Worm (Caenorhabditis elegans) whole organism, L1 larva: ENCODE results near the gene elpc-3.
"Not testable (repeated sequence)": the region's sequence is repeated elsewhere in the genome, so short reads cannot be mapped to it uniquely, and the experiment has no call there.

ENCODE experiments used
- egl-27 ChIP-seq, 2 experiments: fragments of 150-350 bp in 1 of 2; sonication (generic microtip); optimal IDR thresholded peaks; 3 replicates each; lab custom pipeline; 2017 to 2018; ENCODE audit warnings: missing biosample characterization in 2 of 2, missing genetic modification characterization in 2 of 2, missing genetic modification reagents in 2 of 2
- elt-3 ChIP-seq, 6 experiments: fragments of 150-350 bp in 1 of 6; sonication (generic microtip); optimal IDR thresholded peaks; 2 replicates each; lab custom pipeline; 2017 to 2018; ENCODE audit warnings: missing biosample characterization in 6 of 6, missing genetic modification characterization in 6 of 6, inconsistent platforms in 1 of 6
- lin-15B ChIP-seq: fragments of 150-350 bp; sonication (generic microtip); optimal IDR thresholded peaks from 3 replicates; lab custom pipeline; 2014; ENCODE audit warnings: missing biosample characterization, missing genetic modification characterization
- nhr-76 ChIP-seq: sonication (generic microtip); optimal IDR thresholded peaks from 2 replicates; lab custom pipeline; 2017; ENCODE audit warnings: missing biosample characterization, missing genetic modification characterization
- skn-1 ChIP-seq: fragments of 150-350 bp; optimal IDR thresholded peaks from 2 replicates; lab custom pipeline; 2014; ENCODE audit warnings: missing biosample characterization, missing genetic modification characterization
- sup-37 ChIP-seq: fragments of 200-800 bp; sonication (Bioruptor generic); optimal IDR thresholded peaks from 2 replicates; lab custom pipeline; 2018; ENCODE audit warnings: mild to moderate bottlenecking, missing genetic modification characterization, missing compliant biosample characterization
- tbx-2 ChIP-seq: sonication (generic microtip); optimal IDR thresholded peaks from 2 replicates; lab custom pipeline; 2016; ENCODE audit warnings: missing genetic modification characterization, missing compliant biosample characterization
- tlp-1 ChIP-seq: fragments of 150-350 bp; optimal IDR thresholded peaks from 2 replicates; lab custom pipeline; 2014; ENCODE audit warnings: missing biosample characterization, missing genetic modification characterization
- unc-62 ChIP-seq: fragments of 150-350 bp; optimal IDR thresholded peaks from 2 replicates; lab custom pipeline; 2014; ENCODE audit warnings: missing biosample characterization, missing genetic modification reagents, missing genetic modification characterization
- ztf-11 ChIP-seq, 2 experiments: sonication (generic microtip); optimal IDR thresholded peaks; 2 replicates each; lab custom pipeline; 2016 to 2017; ENCODE audit warnings: missing genetic modification characterization in 2 of 2, missing biosample characterization in 1 of 2, missing compliant biosample characterization in 1 of 2

DNA sequence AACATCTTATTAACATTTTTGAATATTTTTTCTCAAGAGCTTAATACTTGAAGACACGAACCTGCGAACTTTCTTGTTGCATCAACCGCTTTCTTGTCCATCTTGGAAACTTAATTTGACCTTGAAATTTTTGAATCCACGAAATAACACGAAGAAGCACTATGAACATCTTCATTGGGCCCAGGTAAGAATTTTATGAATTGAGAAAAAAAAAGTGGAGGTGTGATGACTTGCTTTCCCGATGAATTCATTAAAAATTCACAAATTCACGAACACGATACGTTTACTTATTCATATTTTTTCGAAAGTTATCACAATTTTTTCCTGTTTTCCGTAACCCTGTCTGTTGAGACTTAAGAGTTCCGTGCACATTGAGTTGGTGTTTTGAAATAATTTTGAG, 50.5 kb downstream of the elpc-3 start, which contains the start of gene C27A7.6:
- TF ChIP-seq ztf-11 (tag; optimal IDR thresholded peaks at IDR 0.05; lab: Kevin White, UChicago); nhr-76; unc-62 (GFP tag; lab: Kevin White, UChicago); tlp-1 (tag; lab: Kevin White, UChicago); skn-1 (tag; lab: Kevin White, UChicago); sup-37 (GFP tag; lab: Kevin White, UChicago); tbx-2 (tag; lab: Kevin White, UChicago); lin-15B; elt-3 (tag; optimal IDR thresholded peaks at IDR 0.05; lab: Kevin White, UChicago); egl-27 (tag; optimal IDR thresholded peaks at IDR 0.05; lab: Kevin White, UChicago): not testable (repeated sequence)
